Fruit fly (Drosophila melanogaster) whole organism: ENCODE data around the gene dbe.
A peak's percentile ranks its signal among the peaks of the same experiment; 100 is the strongest.

ENCODE experiments used
- CG8478 ChIP-seq: fragments of >200 bp; optimal IDR thresholded peaks from 2 replicates; lab custom pipeline; 2018; ENCODE audit warnings: inconsistent platforms
- Dll ChIP-seq: fragments of >200 bp; optimal IDR thresholded peaks from 2 replicates; lab custom pipeline; 2017
- EcR ChIP-seq, 2 experiments: fragments of >200 bp; optimal IDR thresholded peaks; 2 replicates each; lab custom pipeline; 2017; ENCODE audit warnings: missing biosample characterization in 2 of 2, missing genetic modification characterization in 2 of 2, missing genetic modification reagents in 2 of 2
- pan ChIP-seq: fragments of >200 bp; optimal IDR thresholded peaks from 2 replicates; lab custom pipeline; 2017
- psq ChIP-seq: fragments of >200 bp; optimal IDR thresholded peaks from 2 replicates; lab custom pipeline; 2017
- usp ChIP-seq: fragments of >200 bp; optimal IDR thresholded peaks from 2 replicates; lab custom pipeline; 2017; ENCODE audit warnings: missing biosample characterization, missing genetic modification characterization, mixed read lengths

The dbe gene

dm6 chr2L:869497-870040, at the start of gene dbe:
TSS of gene dbe (minus strand) at chr2L:869857.
- no peak for TF ChIP-seq usp (GFP tag; lab: Kevin White, UChicago)
- TF ChIP-seq pan = peak; percentile 15

DNA sequence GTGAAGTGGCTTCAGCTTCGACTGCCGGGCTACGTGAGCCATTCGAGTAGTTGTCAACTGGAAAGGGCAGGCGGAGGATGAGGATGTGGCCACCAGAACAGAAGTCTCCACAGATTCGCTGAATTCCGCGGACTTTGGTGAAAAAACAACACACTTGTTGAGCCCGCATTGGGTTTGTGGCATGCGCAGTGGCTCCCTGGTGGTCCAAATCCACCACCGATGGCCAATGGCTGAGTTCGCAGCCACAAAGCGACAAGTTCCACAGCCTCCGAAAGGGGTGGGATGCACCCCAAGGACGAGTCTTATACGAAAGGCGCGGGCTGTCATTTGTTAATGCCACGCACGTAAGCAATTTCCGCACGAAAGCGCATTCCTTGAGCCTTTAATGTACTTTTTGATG, 49.1 kb upstream of the dbe start:
- no peak for TF ChIP-seq EcR (GFP tag; optimal IDR thresholded peaks at IDR 0.05; lab: Kevin White, UChicago)
- TF ChIP-seq psq = no peak
- TF ChIP-seq CG8478 (lab: Kevin White, UChicago) = no peak
- no peak for TF ChIP-seq pan
- TF ChIP-seq usp (GFP tag; lab: Kevin White, UChicago) = no peak
- no peak for TF ChIP-seq Dll (lab: Kevin White, UChicago)

dm6 chr2L:913850-914391, 44.3 kb upstream of the dbe start, which contains the start of gene GluRIIC:
TSS of gene GluRIIC (plus strand) at chr2L:914086.
- no peak for TF ChIP-seq EcR (GFP tag; optimal IDR thresholded peaks at IDR 0.05; lab: Kevin White, UChicago)
- TF ChIP-seq Dll (lab: Kevin White, UChicago) = no peak
- no peak for TF ChIP-seq CG8478 (lab: Kevin White, UChicago)
- TF ChIP-seq psq = no peak
- TF ChIP-seq usp (GFP tag; lab: Kevin White, UChicago) = no peak
- no peak for TF ChIP-seq pan

DNA sequence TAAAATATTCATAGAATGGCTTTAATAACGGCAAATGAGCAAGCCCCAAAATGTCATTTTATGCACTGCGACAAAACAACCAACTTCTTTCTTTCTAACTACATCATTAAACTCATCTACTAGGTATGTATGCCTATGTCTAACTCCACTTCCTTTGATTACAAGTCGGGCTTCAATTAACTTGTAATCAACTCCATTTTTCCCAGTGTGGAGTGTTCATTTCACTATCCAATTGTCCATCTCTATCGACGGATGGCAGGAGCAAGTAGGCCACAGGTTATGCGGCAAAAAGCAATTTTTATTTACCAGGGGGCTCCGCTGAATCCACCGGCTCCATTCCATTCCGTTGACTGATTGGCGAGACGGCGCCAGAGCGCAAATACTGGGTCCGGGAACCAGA, 34.1 kb upstream of the dbe start:
- TF ChIP-seq EcR (GFP tag; optimal IDR thresholded peaks at IDR 0.05; lab: Kevin White, UChicago) = no peak
- no peak for TF ChIP-seq Dll (lab: Kevin White, UChicago)
- TF ChIP-seq CG8478 (lab: Kevin White, UChicago) = no peak

- TF ChIP-seq usp (GFP tag; lab: Kevin White, UChicago) = no peak
- TF ChIP-seq pan = no peak
Observed at dm6 chr2L:898316-898715, 28.7 kb upstream of the dbe start, which contains the start of gene Lsp1beta. TSS of gene Lsp1beta (plus strand) at chr2L:898500.

DNA sequence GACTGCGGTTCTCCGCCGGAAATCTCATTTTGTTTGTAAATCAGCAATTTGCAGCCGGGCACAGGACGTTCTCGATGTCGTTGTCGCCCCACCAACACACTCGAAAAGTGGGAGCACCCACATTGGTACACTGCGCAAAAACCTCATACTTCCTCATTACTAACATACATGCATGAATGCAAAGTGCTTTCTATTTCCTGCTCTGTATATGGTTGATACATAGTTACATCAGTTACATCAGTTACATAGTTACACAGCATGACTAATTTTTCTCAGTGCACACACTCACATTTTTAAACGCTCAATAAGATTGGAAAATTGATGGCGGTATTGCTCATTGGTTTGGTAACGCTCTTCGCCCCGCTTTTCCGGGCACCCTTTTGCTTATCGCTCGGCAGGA, 27.5 kb upstream of the dbe start:
- no peak for TF ChIP-seq Dll (lab: Kevin White, UChicago)
- no peak for TF ChIP-seq psq
- TF ChIP-seq pan = no peak
- no peak for TF ChIP-seq CG8478 (lab: Kevin White, UChicago)
- no peak for TF ChIP-seq EcR (GFP tag; optimal IDR thresholded peaks at IDR 0.05; lab: Kevin White, UChicago)
- TF ChIP-seq usp (GFP tag; lab: Kevin White, UChicago) = no peak

DNA sequence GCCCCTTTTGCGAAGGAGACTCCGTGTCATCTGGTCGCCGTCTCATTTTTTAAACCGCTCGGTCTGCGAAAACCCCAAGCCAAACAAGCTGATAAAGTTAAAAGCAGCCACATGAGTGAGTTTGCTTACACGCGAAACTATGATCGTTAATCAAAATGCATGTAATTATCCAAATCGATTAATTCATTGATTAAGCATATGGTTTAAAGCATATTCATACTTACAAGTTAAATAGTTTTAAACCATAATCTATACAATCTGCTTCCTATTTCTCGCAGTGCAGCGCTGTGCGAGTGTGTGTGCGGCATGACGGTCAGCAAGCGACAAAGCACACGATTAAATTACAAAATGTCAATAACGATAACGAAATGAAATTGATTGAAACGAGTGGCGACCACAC, 25.8 kb upstream of the dbe start:
- no peak for TF ChIP-seq EcR (GFP tag; optimal IDR thresholded peaks at IDR 0.05; lab: Kevin White, UChicago)
- no peak for TF ChIP-seq psq
- no peak for TF ChIP-seq Dll (lab: Kevin White, UChicago)
- TF ChIP-seq pan = no peak
- TF ChIP-seq CG8478 (lab: Kevin White, UChicago) = no peak

DNA sequence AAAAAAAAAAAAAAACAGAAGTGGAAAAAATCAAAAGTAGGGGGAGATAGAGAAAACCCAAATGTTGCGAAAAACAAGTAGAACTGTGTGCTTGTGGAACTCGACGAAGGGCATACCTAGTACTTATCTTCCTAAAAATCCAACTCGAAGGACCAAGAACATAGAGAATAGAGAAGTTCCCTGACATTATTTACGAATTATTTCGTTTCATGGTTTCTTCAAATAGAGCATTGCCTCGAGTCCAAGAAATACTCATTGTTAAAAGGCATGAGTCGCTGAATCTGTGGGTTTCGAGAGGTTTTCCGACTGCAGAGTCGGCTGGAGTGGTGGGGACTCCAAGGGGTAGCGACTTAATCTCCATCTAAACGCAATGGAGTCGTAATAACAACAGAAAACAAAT, 23.5 kb upstream of the dbe start:
- TF ChIP-seq EcR (GFP tag; optimal IDR thresholded peaks at IDR 0.05; lab: Kevin White, UChicago) = no peak
- no peak for TF ChIP-seq pan
- no peak for TF ChIP-seq usp (GFP tag; lab: Kevin White, UChicago)
- TF ChIP-seq psq = no peak
- TF ChIP-seq CG8478 (lab: Kevin White, UChicago) = no peak
- no peak for TF ChIP-seq Dll (lab: Kevin White, UChicago)

DNA sequence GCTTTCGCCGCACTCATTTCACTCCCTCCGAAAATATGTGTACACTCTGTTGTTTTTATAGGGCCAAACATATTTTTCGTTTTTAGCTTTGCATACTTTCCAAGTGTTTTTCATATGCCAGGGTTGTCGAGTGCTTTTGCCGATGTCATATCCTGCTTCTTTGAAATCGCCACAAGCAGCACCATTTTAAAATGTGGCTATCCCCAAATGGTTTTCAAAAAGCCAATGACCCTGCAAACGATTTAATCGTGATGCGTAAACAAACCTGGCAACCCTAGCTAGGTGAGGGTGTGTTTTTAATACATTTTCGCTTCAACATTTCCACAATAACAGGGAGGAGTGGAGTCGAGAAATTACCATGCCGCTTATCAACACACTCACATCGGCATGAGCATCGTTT, 22.8 kb upstream of the dbe start:
- no peak for TF ChIP-seq pan
- TF ChIP-seq usp (GFP tag; lab: Kevin White, UChicago) = no peak
- no peak for TF ChIP-seq EcR (GFP tag; optimal IDR thresholded peaks at IDR 0.05; lab: Kevin White, UChicago)
- no peak for TF ChIP-seq Dll (lab: Kevin White, UChicago)
- no peak for TF ChIP-seq CG8478 (lab: Kevin White, UChicago)
- no peak for TF ChIP-seq psq

DNA sequence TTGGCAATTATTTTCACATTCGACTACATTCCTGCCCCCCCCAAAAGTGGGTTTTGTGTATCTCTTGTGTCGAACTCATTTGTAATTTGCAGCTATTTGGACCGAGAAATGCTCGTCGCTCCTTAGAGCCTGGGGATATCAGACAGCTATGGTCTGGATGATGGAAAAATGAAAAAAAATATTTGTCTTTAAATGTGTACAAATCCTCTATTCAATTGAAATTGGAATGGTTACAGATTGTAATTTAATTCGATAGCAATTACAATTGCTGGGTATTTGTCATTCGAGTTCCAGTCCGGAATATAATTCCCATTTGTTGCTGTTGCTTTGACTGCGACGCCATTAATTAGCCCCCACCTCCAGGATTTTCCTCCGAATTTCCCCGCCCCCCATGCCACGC, 20.1 kb upstream of the dbe start:
- TF ChIP-seq Dll (lab: Kevin White, UChicago) (no peak), psq (no peak), pan (no peak), usp (GFP tag; lab: Kevin White, UChicago) (no peak), CG8478 (lab: Kevin White, UChicago) (no peak), EcR (GFP tag; optimal IDR thresholded peaks at IDR 0.05; lab: Kevin White, UChicago) (no peak)

DNA sequence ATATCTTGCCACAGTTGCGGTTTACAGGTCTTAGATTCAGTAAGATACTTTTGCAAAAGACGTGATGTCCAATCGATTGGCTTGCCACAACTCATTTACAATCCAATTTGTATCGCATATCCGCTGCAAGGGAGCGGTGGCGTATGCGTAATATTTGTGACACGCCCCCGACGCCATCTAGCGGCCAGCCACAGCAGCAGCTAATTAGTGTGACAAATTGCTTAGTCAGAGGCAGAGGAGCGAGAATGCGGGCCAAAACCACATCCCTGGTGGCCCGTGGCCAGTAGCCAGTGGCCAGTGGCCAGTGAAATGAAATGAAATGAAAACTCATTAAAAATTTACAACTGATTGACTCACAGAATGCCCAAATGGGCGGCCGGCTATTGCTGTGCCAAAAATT, 18.1 kb upstream of the dbe start:
- no peak for TF ChIP-seq pan
- no peak for TF ChIP-seq psq
- no peak for TF ChIP-seq CG8478 (lab: Kevin White, UChicago)
- TF ChIP-seq EcR (GFP tag; optimal IDR thresholded peaks at IDR 0.05; lab: Kevin White, UChicago) = no peak
- no peak for TF ChIP-seq Dll (lab: Kevin White, UChicago)
- TF ChIP-seq usp (GFP tag; lab: Kevin White, UChicago) = no peak

- TF ChIP-seq CG8478 (lab: Kevin White, UChicago) (no peak), Dll (lab: Kevin White, UChicago) (no peak), psq (no peak), pan (no peak), EcR (GFP tag; optimal IDR thresholded peaks at IDR 0.05; lab: Kevin White, UChicago) (no peak), usp (GFP tag; lab: Kevin White, UChicago) (no peak)
Observed at dm6 chr2L:886743-887142, 17.1 kb upstream of the dbe start.

DNA sequence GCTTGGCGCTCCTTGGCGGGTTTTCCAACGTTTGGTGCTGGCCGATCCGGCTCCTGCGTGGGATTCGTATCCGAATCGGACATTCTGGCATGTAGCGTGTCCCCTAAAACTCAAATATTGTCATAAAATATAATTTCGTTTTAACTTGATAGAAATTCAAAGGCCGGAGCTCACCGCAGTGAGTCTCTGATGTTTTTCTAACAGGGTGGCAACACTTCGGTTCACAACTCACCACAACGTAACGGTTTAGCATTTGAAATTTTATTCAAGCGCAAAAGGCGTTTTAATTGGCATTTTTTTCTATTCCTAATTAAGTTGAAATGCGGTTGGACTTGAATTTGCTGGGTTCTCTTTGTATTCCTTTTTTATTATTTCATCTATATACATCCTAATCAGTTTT, 15.3 kb upstream of the dbe start, which contains the start of gene CG15824:
Gene CG15824 (minus strand): TSS at position 172 of the 400 bp plus-strand sequence.
- TF ChIP-seq pan = no peak
- TF ChIP-seq CG8478 (lab: Kevin White, UChicago) = no peak
- no peak for TF ChIP-seq EcR (GFP tag; optimal IDR thresholded peaks at IDR 0.05; lab: Kevin White, UChicago)
- no peak for TF ChIP-seq usp (GFP tag; lab: Kevin White, UChicago)
- no peak for TF ChIP-seq psq
- no peak for TF ChIP-seq Dll (lab: Kevin White, UChicago)
